Fruit fly (Drosophila melanogaster) whole organism, embryonic: ENCODE results near the gene CG1532.

ENCODE experiments used
- Bteb2 ChIP-seq: fragments of 200-800 bp; sonication (Bioruptor generic); optimal IDR thresholded peaks from 2 replicates; lab custom pipeline; 2016; ENCODE audit warnings: missing biosample characterization, missing genetic modification characterization
- CG11723 ChIP-seq: fragments of 200-800 bp; sonication (Bioruptor generic); optimal IDR thresholded peaks from 2 replicates; lab custom pipeline; 2017; ENCODE audit warnings: missing biosample characterization, mild to moderate bottlenecking, missing genetic modification characterization
- CG12219 ChIP-seq: fragments of 200-800 bp; sonication (Bioruptor generic); optimal IDR thresholded peaks from 3 replicates; lab custom pipeline; 2018; ENCODE audit warnings: missing biosample characterization, mild to moderate bottlenecking, missing genetic modification characterization
- CG16863 ChIP-seq: fragments of 200-800 bp; sonication (Bioruptor generic); optimal IDR thresholded peaks from 3 replicates; lab custom pipeline; 2016; ENCODE audit warnings: missing biosample characterization, missing genetic modification characterization
- CG17186 ChIP-seq: fragments of 200-800 bp; sonication (Bioruptor generic); optimal IDR thresholded peaks from 3 replicates; lab custom pipeline; 2017; ENCODE audit warnings: missing biosample characterization, missing genetic modification reagents, missing genetic modification characterization
- CG17361 ChIP-seq: fragments of 200-800 bp; sonication (Bioruptor generic); IDR thresholded peaks from 3 replicates; pipeline ENCODE4 v1.3.6; 2022; ENCODE audit warnings: missing biosample characterization, missing genetic modification characterization
- CG17802 ChIP-seq: fragments of 200-800 bp; sonication (Bioruptor generic); optimal IDR thresholded peaks from 2 replicates; lab custom pipeline; 2018; ENCODE audit warnings: missing biosample characterization, mild to moderate bottlenecking, missing genetic modification characterization, moderate library complexity
- CG2129 ChIP-seq: fragments of 200-800 bp; sonication (Bioruptor generic); IDR thresholded peaks from 2 replicates; pipeline ENCODE4 v1.3.6; 2022; ENCODE audit warnings: missing biosample characterization, missing genetic modification characterization; ENCODE audit not compliant: partially characterized antibody
- CG30431 ChIP-seq: fragments of 200-800 bp; sonication (Bioruptor generic); optimal IDR thresholded peaks from 2 replicates; lab custom pipeline; 2017; ENCODE audit warnings: missing biosample characterization, missing genetic modification characterization
- CG31441 ChIP-seq: fragments of 200-800 bp; sonication (Bioruptor generic); IDR thresholded peaks from 2 replicates; pipeline ENCODE4 v1.3.6; 2022; ENCODE audit warnings: missing biosample characterization, missing genetic modification characterization
- CG4707 ChIP-seq: fragments of 200-800 bp; sonication (Bioruptor generic); optimal IDR thresholded peaks from 2 replicates; lab custom pipeline; 2018; ENCODE audit warnings: missing biosample characterization, mild to moderate bottlenecking, missing genetic modification characterization, moderate library complexity
- CG4730 ChIP-seq: fragments of 200-800 bp; sonication (Bioruptor generic); IDR thresholded peaks from 2 replicates; pipeline ENCODE4 v1.3.6; 2022; ENCODE audit warnings: missing biosample characterization, missing genetic modification characterization
- CG7745 ChIP-seq: fragments of 200-800 bp; sonication (Bioruptor generic); optimal IDR thresholded peaks from 2 replicates; lab custom pipeline; 2018; ENCODE audit warnings: missing biosample characterization, mild to moderate bottlenecking, missing genetic modification characterization, moderate library complexity
- CG7786 ChIP-seq: fragments of 200-800 bp; sonication (Bioruptor generic); optimal IDR thresholded peaks from 2 replicates; lab custom pipeline; 2016; ENCODE audit warnings: missing biosample characterization, missing genetic modification characterization
- CG8359 ChIP-seq: fragments of 200-800 bp; sonication (Bioruptor generic); optimal IDR thresholded peaks from 2 replicates; lab custom pipeline; 2017; ENCODE audit warnings: missing biosample characterization, mild to moderate bottlenecking, missing genetic modification characterization, borderline replicate concordance
- CG8765 ChIP-seq: fragments of 200-800 bp; sonication (Bioruptor generic); IDR thresholded peaks from 2 replicates; pipeline ENCODE4 v1.3.6; 2022; ENCODE audit warnings: missing biosample characterization, missing genetic modification characterization
- Camta ChIP-seq: fragments of 200-800 bp; sonication (Bioruptor generic); optimal IDR thresholded peaks from 2 replicates; lab custom pipeline; 2016; ENCODE audit warnings: missing biosample characterization, missing genetic modification characterization
- CkIIα-i1 ChIP-seq: fragments of 200-800 bp; sonication (Bioruptor generic); IDR thresholded peaks from 2 replicates; pipeline ENCODE4 v1.3.6; 2022; ENCODE audit warnings: missing biosample characterization, missing genetic modification characterization
- Dbx ChIP-seq: fragments of 200-800 bp; sonication (Bioruptor generic); IDR thresholded peaks from 3 replicates; pipeline ENCODE4 v1.3.6; 2022; ENCODE audit warnings: missing biosample characterization, missing genetic modification characterization
- Deaf1 ChIP-seq: fragments of 200-800 bp; optimal IDR thresholded peaks from 3 replicates; lab custom pipeline; 2019; ENCODE audit warnings: missing biosample characterization, mild to moderate bottlenecking, missing genetic modification characterization, moderate library complexity
- Dll ChIP-seq: fragments of 200-800 bp; sonication (Bioruptor generic); IDR thresholded peaks from 4 replicates; pipeline ENCODE4 v1.3.6; 2022; ENCODE audit warnings: missing biosample characterization, missing genetic modification characterization; ENCODE audit not compliant: partially characterized antibody
- Eip74EF ChIP-seq, 2 experiments: fragments of 200-800 bp in 1 of 2; fragments of >200 bp in 1 of 2; sonication (Bioruptor generic) in 1 of 2; optimal IDR thresholded peaks; 2 replicates each; lab custom pipeline; 2017 to 2019; ENCODE audit warnings: missing biosample characterization in 2 of 2, missing genetic modification characterization in 2 of 2, mild to moderate bottlenecking in 1 of 2, moderate library complexity in 1 of 2
- Elba2 ChIP-seq: fragments of 200-800 bp; sonication (Bioruptor generic); optimal IDR thresholded peaks from 3 replicates; lab custom pipeline; 2016; ENCODE audit warnings: missing biosample characterization, missing genetic modification characterization
- Ets65A ChIP-seq: fragments of 200-800 bp; sonication (Bioruptor generic); peaks from one replicate; lab custom pipeline; 2016; ENCODE audit warnings: missing biosample characterization, missing genetic modification characterization
- Fer1 ChIP-seq: fragments of 200-800 bp; sonication (Bioruptor generic); optimal IDR thresholded peaks from 2 replicates; lab custom pipeline; 2017; ENCODE audit warnings: missing biosample characterization, mild to moderate bottlenecking, missing genetic modification characterization
- Fer2 ChIP-seq: fragments of 200-800 bp; sonication (Bioruptor generic); optimal IDR thresholded peaks from 2 replicates; lab custom pipeline; 2018; ENCODE audit warnings: missing biosample characterization, mild to moderate bottlenecking, missing genetic modification characterization, moderate library complexity
- Hand ChIP-seq: fragments of 200-800 bp; sonication (Bioruptor generic); optimal IDR thresholded peaks from 2 replicates; lab custom pipeline; 2017; ENCODE audit warnings: mild to moderate bottlenecking, missing biosample characterization, missing genetic modification reagents, missing genetic modification characterization
- Hr39 ChIP-seq: fragments of >200 bp; optimal IDR thresholded peaks from 2 replicates; lab custom pipeline; 2017
- Kr ChIP-seq: fragments of 200-800 bp; sonication (Bioruptor generic); optimal IDR thresholded peaks from 2 replicates; lab custom pipeline; 2017; ENCODE audit warnings: missing biosample characterization, mild to moderate bottlenecking, missing genetic modification characterization
- MBD-R2 ChIP-seq: fragments of 200-800 bp; sonication (Bioruptor generic); IDR thresholded peaks from 2 replicates; pipeline ENCODE4 v1.3.6; 2022; ENCODE audit warnings: missing biosample characterization, missing genetic modification characterization
- Sin3A ChIP-seq: fragments of >200 bp; optimal IDR thresholded peaks from 2 replicates; lab custom pipeline; 2018
- Six4 ChIP-seq: fragments of 200-800 bp; sonication (Bioruptor generic); optimal IDR thresholded peaks from 2 replicates; lab custom pipeline; 2016; ENCODE audit warnings: missing biosample characterization, missing genetic modification characterization
- Sox100B ChIP-seq: fragments of 200-800 bp; sonication (Bioruptor generic); optimal IDR thresholded peaks from 3 replicates; lab custom pipeline; 2018; ENCODE audit warnings: missing biosample characterization, mild to moderate bottlenecking, missing genetic modification characterization
- Ssrp ChIP-seq: fragments of 200-800 bp; sonication (Bioruptor generic); optimal IDR thresholded peaks from 2 replicates; lab custom pipeline; 2018; ENCODE audit warnings: missing biosample characterization, mild to moderate bottlenecking, missing genetic modification characterization, moderate library complexity
- YL-1 ChIP-seq: fragments of 200-800 bp; sonication (Bioruptor generic); optimal IDR thresholded peaks from 3 replicates; lab custom pipeline; 2017; ENCODE audit warnings: missing biosample characterization, mild to moderate bottlenecking, missing genetic modification characterization
- cas ChIP-seq: fragments of 200-800 bp; sonication (Bioruptor generic); IDR thresholded peaks from 2 replicates; pipeline ENCODE4 v1.3.6; 2022; ENCODE audit warnings: missing biosample characterization, missing genetic modification characterization
- crp ChIP-seq, 2 experiments: fragments of 200-800 bp; sonication (Bioruptor generic); optimal IDR thresholded peaks; 2 replicates in 1 of 2; 3 replicates in 1 of 2; lab custom pipeline; 2017; ENCODE audit warnings: missing biosample characterization in 2 of 2, missing genetic modification characterization in 2 of 2, mild to moderate bottlenecking in 1 of 2, moderate library complexity in 1 of 2
- dan ChIP-seq: fragments of 200-800 bp; sonication (Bioruptor generic); IDR thresholded peaks from 2 replicates; pipeline ENCODE4 v1.3.6; 2022; ENCODE audit warnings: missing biosample characterization, missing genetic modification characterization
- fd64A ChIP-seq: fragments of 200-800 bp; sonication (Bioruptor generic); optimal IDR thresholded peaks from 3 replicates; lab custom pipeline; 2018; ENCODE audit warnings: missing biosample characterization, mild to moderate bottlenecking, missing genetic modification characterization
- gfzf ChIP-seq: fragments of 200-800 bp; sonication (Bioruptor generic); optimal IDR thresholded peaks from 2 replicates; lab custom pipeline; 2016; ENCODE audit warnings: missing biosample characterization, mild to moderate bottlenecking, missing genetic modification characterization, moderate library complexity
- grn ChIP-seq: fragments of 200-800 bp; sonication (Bioruptor generic); optimal IDR thresholded peaks from 3 replicates; lab custom pipeline; 2017; ENCODE audit warnings: missing biosample characterization, missing genetic modification characterization
- h ChIP-seq: fragments of >200 bp; optimal IDR thresholded peaks from 2 replicates; lab custom pipeline; 2017
- ken ChIP-seq: fragments of 200-800 bp; sonication (Bioruptor generic); IDR thresholded peaks from 3 replicates; pipeline ENCODE4 v1.3.6; 2022; ENCODE audit warnings: missing biosample characterization, missing genetic modification characterization
- lab ChIP-seq: fragments of 200-800 bp; sonication (Bioruptor generic); optimal IDR thresholded peaks from 3 replicates; lab custom pipeline; 2017; ENCODE audit warnings: missing biosample characterization, missing genetic modification characterization, mild to moderate bottlenecking, moderate library complexity, missing genetic modification reagents
- mirr ChIP-seq: fragments of 200-800 bp; sonication (Bioruptor generic); optimal IDR thresholded peaks from 3 replicates; lab custom pipeline; 2018; ENCODE audit warnings: missing biosample characterization, mild to moderate bottlenecking, missing genetic modification characterization
- otp ChIP-seq: fragments of 200-800 bp; sonication (Bioruptor generic); IDR thresholded peaks from 3 replicates; pipeline ENCODE4, ENCODE4 v1.3.6; 2022; ENCODE audit warnings: missing biosample characterization, missing genetic modification characterization
- schlank ChIP-seq: fragments of 200-800 bp; sonication (Bioruptor generic); optimal IDR thresholded peaks from 2 replicates; lab custom pipeline; 2018; ENCODE audit warnings: missing biosample characterization, mild to moderate bottlenecking, missing genetic modification characterization
- slp2 ChIP-seq: fragments of 200-800 bp; sonication (Bioruptor generic); optimal IDR thresholded peaks from 2 replicates; lab custom pipeline; 2016; ENCODE audit warnings: missing biosample characterization, missing genetic modification characterization
- sug ChIP-seq: fragments of 200-800 bp; optimal IDR thresholded peaks from 2 replicates; lab custom pipeline; 2019; ENCODE audit warnings: missing biosample characterization, mild to moderate bottlenecking, missing genetic modification characterization, moderate library complexity
- toy ChIP-seq: fragments of 200-800 bp; sonication (Bioruptor generic); IDR thresholded peaks from 2 replicates; pipeline ENCODE4 v1.3.6; 2022; ENCODE audit warnings: missing biosample characterization, missing genetic modification characterization
- wdn ChIP-seq: fragments of 200-800 bp; sonication (Bioruptor generic); IDR thresholded peaks from 2 replicates; pipeline ENCODE4 v1.3.6; 2022; ENCODE audit warnings: missing biosample characterization, missing genetic modification characterization
- yki ChIP-seq: fragments of >200 bp; optimal IDR thresholded peaks from 3 replicates; lab custom pipeline; 2018
- zf30C ChIP-seq: fragments of 200-800 bp; sonication (Bioruptor generic); optimal IDR thresholded peaks from 3 replicates; lab custom pipeline; 2018; ENCODE audit warnings: missing biosample characterization, mild to moderate bottlenecking, missing genetic modification characterization

Gene CG1532

dm6 chrX:21031819-21032261 lies 3.7 kb upstream of the CG1532 start, which contains the start of gene CG1529 (continued):
- TF ChIP-seq Elba2 (GFP tag; lab: Kevin White, UChicago) (no peak), dan (GFP tag; lab: Robert Waterston, UW) (no peak), Ets65A (no peak), Ssrp (tag; lab: Kevin White, UChicago) (no peak), Six4 (no peak), CG30431 (GFP tag; lab: Kevin White, UChicago) (no peak), lab (GFP tag; lab: Kevin White, UChicago) (no peak), CkIIα-i1 (no peak), CG31441 (GFP tag; lab: Robert Waterston, UW) (no peak), CG8765 (no peak), Deaf1 (tag; lab: Kevin White, UChicago) (no peak), CG7786 (GFP tag; lab: Kevin White, UChicago) (no peak), Hr39 (lab: Kevin White, UChicago) (no peak), otp (GFP tag; lab: Robert Waterston, UW) (no peak), CG4730 (GFP tag; lab: Robert Waterston, UW) (no peak), MBD-R2 (GFP tag; lab: Robert Waterston, UW) (peak; percentile 70), toy (no peak), Fer1 (GFP tag; lab: Kevin White, UChicago) (no peak), mirr (GFP tag; lab: Kevin White, UChicago) (no peak), CG17802 (tag; lab: Kevin White, UChicago) (no peak), CG7745 (tag; lab: Kevin White, UChicago) (no peak), CG17186 (no peak), CG2129 (GFP tag; lab: Robert Waterston, UW) (no peak), sug (no peak), fd64A (no peak), Dll (GFP tag; lab: Robert Waterston, UW) (0 out of 4 replicates have a peak, but pooled peaks have one; percentile 56), grn (GFP tag; lab: Kevin White, UChicago) (no peak), wdn (GFP tag; lab: Robert Waterston, UW) (no peak), Eip74EF (GFP tag; optimal IDR thresholded peaks at IDR 0.05; lab: Kevin White, UChicago) (no peak), CG4707 (no peak), CG12219 (GFP tag; lab: Kevin White, UChicago) (no peak), slp2 (GFP tag; lab: Kevin White, UChicago) (no peak), Dbx (GFP tag; lab: Robert Waterston, UW) (no peak), gfzf (GFP tag; lab: Kevin White, UChicago) (peak; percentile 57), Hand (GFP tag; lab: Kevin White, UChicago) (no peak), Kr (no peak), CG16863 (no peak), YL-1 (no peak), CG17361 (no peak), Camta (GFP tag; lab: Kevin White, UChicago) (no peak), Bteb2 (no peak), cas (GFP tag; lab: Robert Waterston, UW) (no peak), h (lab: Kevin White, UChicago) (no peak), crp (GFP tag; optimal IDR thresholded peaks at IDR 0.05; lab: Kevin White, UChicago) (no peak), CG11723 (GFP tag; lab: Kevin White, UChicago) (no peak), Sin3A (lab: Kevin White, UChicago) (no peak), CG8359 (no peak), zf30C (no peak), Sox100B (no peak), Fer2 (tag; lab: Kevin White, UChicago) (no peak), schlank (tag; lab: Kevin White, UChicago) (no peak), ken (GFP tag; lab: Robert Waterston, UW) (no peak), yki (no peak)
